Worm (Caenorhabditis elegans): ENCODE data around the gene C34D4.3.
A peak's percentile ranks its signal among the peaks of the same experiment; 100 is the strongest.

Gene C34D4.3

ce11 chrIV:7184597-7184996 lies 31.1 kb downstream of the C34D4.3 start, which contains the start of gene clec-179:
TSS of gene clec-179 (minus strand) at chrIV:7184697.
- TF ChIP-seq W03F9.2 (tag; optimal IDR thresholded peaks at IDR 0.05) = no peak
- no peak for TF ChIP-seq dao-5 (tag; optimal IDR thresholded peaks at IDR 0.05)
- TF ChIP-seq him-1 (tag; optimal IDR thresholded peaks at IDR 0.05) = no peak

DNA sequence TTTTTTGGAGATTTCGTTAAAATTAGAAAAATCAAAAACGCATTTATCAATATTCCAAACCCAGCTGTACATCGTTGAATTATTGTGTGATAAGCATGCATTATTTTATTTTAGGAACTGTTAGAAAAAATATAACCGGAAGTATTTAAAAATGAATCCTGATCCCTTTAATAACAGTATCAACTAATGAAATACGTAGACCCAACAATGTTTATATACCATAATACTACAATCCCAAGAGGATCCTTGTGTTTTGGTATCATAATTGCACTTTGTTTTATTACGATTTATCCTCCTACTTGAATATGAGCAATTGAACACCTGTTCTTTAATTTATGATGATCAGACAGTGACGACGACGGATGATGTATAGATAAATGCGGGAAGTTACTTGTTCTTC lies 33.3 kb downstream of the C34D4.3 start, which contains the start of gene str-249:
TSS of gene str-249 (minus strand) at position 101 of the 400 bp plus-strand sequence.
- TF ChIP-seq W03F9.2 (tag; optimal IDR thresholded peaks at IDR 0.05) (no peak), dao-5 (tag; optimal IDR thresholded peaks at IDR 0.05) (no peak), him-1 (tag; optimal IDR thresholded peaks at IDR 0.05) (no peak)

DNA sequence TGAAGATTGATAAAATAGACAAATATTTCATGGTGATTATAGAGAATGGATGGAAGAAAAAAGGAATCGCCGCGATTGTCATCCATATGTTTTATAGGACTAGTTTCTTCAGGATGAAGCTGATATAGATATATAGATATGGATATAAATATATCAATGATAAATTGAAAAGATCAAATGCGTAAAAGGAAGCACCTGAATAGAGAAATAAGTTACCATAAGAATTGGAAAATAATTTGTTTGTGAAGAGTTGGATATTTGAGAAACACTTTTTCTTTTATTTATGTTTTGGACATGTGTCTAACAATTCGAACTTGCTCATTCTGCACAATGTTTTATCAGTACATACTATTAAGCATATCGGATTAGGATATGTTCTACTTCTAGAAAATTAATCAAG lies 34.6 kb downstream of the C34D4.3 start, which contains the start of gene C42D4.13:
TSS of gene C42D4.13 (minus strand) at position 101 of the 400 bp plus-strand sequence.
- TF ChIP-seq dao-5 (tag; optimal IDR thresholded peaks at IDR 0.05) (no peak), him-1 (tag; optimal IDR thresholded peaks at IDR 0.05) (no peak), W03F9.2 (tag; optimal IDR thresholded peaks at IDR 0.05) (no peak)

ce11 chrIV:7188528-7189422 lies 35.3 kb downstream of the C34D4.3 start, which contains the start of gene srlf-7:
TSS of gene srlf-7 (plus strand) at chrIV:7189287.
- TF ChIP-seq him-1 (tag; optimal IDR thresholded peaks at IDR 0.05) (no peak), W03F9.2 (tag; optimal IDR thresholded peaks at IDR 0.05) (peak; percentile 15), dao-5 (tag; optimal IDR thresholded peaks at IDR 0.05) (no peak)

- TF ChIP-seq dao-5 (tag; optimal IDR thresholded peaks at IDR 0.05) = no peak
- no peak for TF ChIP-seq W03F9.2 (tag; optimal IDR thresholded peaks at IDR 0.05)
- no peak for TF ChIP-seq him-1 (tag; optimal IDR thresholded peaks at IDR 0.05)
These were observed 36.9 kb downstream of the C34D4.3 start for ce11 chrIV:7190409-7190808.

DNA sequence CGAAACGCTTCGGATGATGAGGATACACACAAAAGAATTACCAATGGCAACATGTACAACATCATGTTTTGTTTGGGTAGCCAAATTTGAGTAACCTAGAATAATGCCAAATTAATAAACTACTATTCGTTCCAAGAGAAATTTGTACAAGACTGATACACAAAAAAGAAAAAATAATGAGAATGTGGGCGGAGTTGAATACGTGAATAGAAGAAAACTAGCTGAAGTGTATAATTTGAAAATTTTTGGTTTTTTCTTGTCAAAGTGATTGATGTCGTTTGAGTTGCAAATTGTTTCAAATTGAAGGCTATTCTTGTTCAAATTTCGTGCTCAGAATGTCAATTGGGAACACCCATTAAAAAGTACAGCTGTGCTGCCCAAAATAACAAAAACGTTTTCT lies 38.3 kb downstream of the C34D4.3 start, which contains the start of gene R13A1.5:
TSS of gene R13A1.5 (minus strand) at position 101 of the 400 bp plus-strand sequence.
- TF ChIP-seq him-1 (tag; optimal IDR thresholded peaks at IDR 0.05) (no peak), W03F9.2 (tag; optimal IDR thresholded peaks at IDR 0.05) (no peak), dao-5 (tag; optimal IDR thresholded peaks at IDR 0.05) (no peak)

ce11 chrIV:7195734-7196133 lies 42.3 kb downstream of the C34D4.3 start, which contains the start of gene best-16:
TSS of gene best-16 (minus strand) at chrIV:7195834.
- TF ChIP-seq W03F9.2 (tag; optimal IDR thresholded peaks at IDR 0.05) (no peak), him-1 (tag; optimal IDR thresholded peaks at IDR 0.05) (no peak), dao-5 (tag; optimal IDR thresholded peaks at IDR 0.05) (no peak)

DNA sequence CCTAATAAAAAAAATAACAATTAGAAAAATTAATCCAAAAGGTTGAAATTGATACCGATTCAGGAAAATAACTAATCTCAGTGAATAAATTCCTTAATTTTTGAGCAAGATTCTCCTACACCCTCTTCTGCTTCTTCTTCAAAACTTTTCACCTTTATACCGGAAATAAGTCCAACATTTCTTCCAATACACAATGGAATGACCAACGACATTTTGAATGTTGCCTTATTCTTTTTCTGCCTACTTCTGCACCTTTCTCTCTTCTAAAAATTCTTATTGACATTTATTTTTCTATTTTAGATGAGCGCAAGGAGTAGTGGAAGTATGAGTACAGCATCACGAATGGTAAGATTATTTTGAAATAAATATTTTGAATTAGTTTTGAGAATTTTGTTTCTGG lies 43.4 kb downstream of the C34D4.3 start, which contains the start of gene unc-8:
TSS of gene unc-8 (plus strand) at position 301 of the 400 bp plus-strand sequence.
- TF ChIP-seq dao-5 (tag; optimal IDR thresholded peaks at IDR 0.05) (no peak), W03F9.2 (tag; optimal IDR thresholded peaks at IDR 0.05) (no peak), him-1 (tag; optimal IDR thresholded peaks at IDR 0.05) (no peak)

DNA sequence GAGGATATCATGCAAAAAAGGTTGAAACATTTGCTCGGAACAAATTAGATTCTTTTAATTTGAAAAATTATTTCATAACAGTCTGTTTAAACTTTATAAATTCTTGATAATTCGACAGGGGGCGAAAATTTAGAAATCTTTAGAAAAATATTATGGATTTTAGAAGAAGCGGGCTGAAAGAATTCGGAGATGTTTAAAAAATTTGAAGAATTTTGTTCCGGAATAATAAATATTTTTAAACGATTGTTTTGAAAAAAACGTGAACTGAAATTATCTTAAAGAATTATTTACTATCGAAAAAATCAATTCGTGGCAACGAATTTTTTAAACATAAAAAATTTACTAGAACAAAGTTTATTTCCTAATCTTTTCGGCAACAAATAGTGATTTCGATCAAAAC lies 50.2 kb downstream of the C34D4.3 start, which contains the start of gene R13A1.3:
TSS of gene R13A1.3 (plus strand) at position 301 of the 400 bp plus-strand sequence.
- no peak for TF ChIP-seq him-1 (tag; optimal IDR thresholded peaks at IDR 0.05)
- no peak for TF ChIP-seq dao-5 (tag; optimal IDR thresholded peaks at IDR 0.05)
- no peak for TF ChIP-seq W03F9.2 (tag; optimal IDR thresholded peaks at IDR 0.05)

Measured in whole organism, L4/young adult.